Worm (Caenorhabditis elegans): Measurements from ENCODE around the gene pipp-4P.
A peak's percentile ranks its signal among the peaks of the same experiment; 100 is the strongest.

pipp-4P gene

DNA sequence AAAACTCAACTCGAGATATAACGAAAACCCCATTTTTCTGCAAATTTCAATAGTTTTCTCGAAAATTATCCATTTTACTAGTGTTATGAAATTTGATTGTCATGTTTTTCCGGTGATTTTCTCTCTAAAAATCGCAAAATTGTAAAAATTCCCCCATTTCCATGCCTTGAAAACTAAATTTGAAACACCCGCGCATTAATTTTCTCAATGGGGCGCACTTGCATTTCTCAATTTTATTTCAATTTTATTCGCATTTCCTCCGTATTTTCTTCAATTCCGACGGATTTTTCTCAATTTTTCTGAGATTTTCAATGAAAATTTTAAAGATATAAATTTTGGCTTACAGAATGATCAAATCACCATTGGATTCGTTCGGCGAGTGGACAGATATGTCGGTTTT is 14.0 kb upstream of the pipp-4P start, which contains the start of gene Y71H2AM.3 (continued):
- TF ChIP-seq snpc-4 (GFP tag; optimal IDR thresholded peaks at IDR 0.05) (no peak), snpc-4 (tag; optimal IDR thresholded peaks at IDR 0.05) (no peak), ceh-79 (tag; optimal IDR thresholded peaks at IDR 0.05) (no peak), lin-40 (tag; optimal IDR thresholded peaks at IDR 0.05) (peak; percentile 0), rec-8 (tag; optimal IDR thresholded peaks at IDR 0.05) (no peak), ceh-91 (GFP tag; IDR thresholded peaks at IDR 0.05) (no peak), B0019.2 (GFP tag; conservative IDR thresholded peaks at IDR 0.05) (no peak), bed-2 (GFP tag; IDR thresholded peaks at IDR 0.05) (no peak), hmg-1.2 (GFP tag; IDR thresholded peaks at IDR 0.05) (no peak), athp-1 (tag; optimal IDR thresholded peaks at IDR 0.05) (no peak), sdz-38 (tag; optimal IDR thresholded peaks at IDR 0.05) (no peak), ztf-18 (tag; optimal IDR thresholded peaks at IDR 0.05) (no peak), F33H1.4 (GFP tag; IDR thresholded peaks at IDR 0.05) (peak; percentile 9; the same call in 1 of the 2 replicates), lin-54 (GFP tag; optimal IDR thresholded peaks at IDR 0.05) (peak; percentile 93), zim-3 (tag; optimal IDR thresholded peaks at IDR 0.05) (no peak), C06A6.2 (GFP tag; conservative IDR thresholded peaks at IDR 0.05) (no peak), F49E8.2 (tag; optimal IDR thresholded peaks at IDR 0.05; ENCODE audit: insufficient read depth) (no peak), lin-35 (GFP tag; optimal IDR thresholded peaks at IDR 0.05) (peak in 2 of 3 experiments; percentile 42 to 92), ztf-25 (GFP tag; IDR thresholded peaks at IDR 0.05) (no peak), ceh-40 (GFP tag; IDR thresholded peaks at IDR 0.05) (no peak), him-1 (tag; optimal IDR thresholded peaks at IDR 0.05) (no peak), Y56A3A.18 (GFP tag; IDR thresholded peaks at IDR 0.05) (no peak), attf-5 (GFP tag; optimal IDR thresholded peaks at IDR 0.05) (no peak), ama-1 (optimal IDR thresholded peaks at IDR 0.05) (no peak), ama-1 (GFP tag; optimal IDR thresholded peaks at IDR 0.05) (no peak), Y53G8AR.9 (GFP tag; conservative IDR thresholded peaks at IDR 0.05) (no peak)

- peak; percentile 19 for TF ChIP-seq lsl-1 (GFP tag; optimal IDR thresholded peaks at IDR 0.05)
- no peak for TF ChIP-seq F39B2.1 (GFP tag; IDR thresholded peaks at IDR 0.05)
- TF ChIP-seq dpff-1 (tag; optimal IDR thresholded peaks at IDR 0.05) = no peak
- TF ChIP-seq Y79H2A.3 (GFP tag; conservative IDR thresholded peaks at IDR 0.05) = no peak
- TF ChIP-seq ets-4 (GFP tag; optimal IDR thresholded peaks at IDR 0.05) = no peak
- peak; percentile 84 for TF ChIP-seq him-1 (tag; optimal IDR thresholded peaks at IDR 0.05)
- peak; percentile 69 for TF ChIP-seq F49E8.2 (tag; optimal IDR thresholded peaks at IDR 0.05; ENCODE audit: insufficient read depth)
- TF ChIP-seq nhr-27 (tag; optimal IDR thresholded peaks at IDR 0.05) = peak; percentile 49
- peak; percentile 24; the same call in 1 of the 2 replicates for TF ChIP-seq nfyb-1 (GFP tag; IDR thresholded peaks at IDR 0.05)
- peak; percentile 18 for TF ChIP-seq mxl-1 (tag; optimal IDR thresholded peaks at IDR 0.05)
- TF ChIP-seq B0261.1 (tag; optimal IDR thresholded peaks at IDR 0.05) = peak; percentile 4
- TF ChIP-seq ceh-79 (tag; optimal IDR thresholded peaks at IDR 0.05) = peak; percentile 85
- TF ChIP-seq nfya-2 (GFP tag; IDR thresholded peaks at IDR 0.05) = no peak
- TF ChIP-seq repo-1 (tag; optimal IDR thresholded peaks at IDR 0.05) = peak; percentile 30
- TF ChIP-seq rpc-1 (optimal IDR thresholded peaks at IDR 0.05) = no peak
- TF ChIP-seq rpc-1 (tag; optimal IDR thresholded peaks at IDR 0.05) = no peak
- no peak; the same call in 1 of the 2 replicates for TF ChIP-seq ztf-25 (GFP tag; IDR thresholded peaks at IDR 0.05)
- TF ChIP-seq chd-7 (tag; optimal IDR thresholded peaks at IDR 0.05) = peak; percentile 82
- TF ChIP-seq dox-1 (GFP tag; IDR thresholded peaks at IDR 0.05) = no peak
- TF ChIP-seq aptf-3 (GFP tag; IDR thresholded peaks at IDR 0.05) = no peak
- no peak for TF ChIP-seq mel-28 (tag; optimal IDR thresholded peaks at IDR 0.05; ENCODE audit: borderline replicate concordance)
- no peak for TF ChIP-seq madf-3 (GFP tag; IDR thresholded peaks at IDR 0.05)
- no peak for TF ChIP-seq tbp1 (GFP tag; optimal IDR thresholded peaks at IDR 0.05)
- TF ChIP-seq madf-6 (GFP tag; IDR thresholded peaks at IDR 0.05) = peak; percentile 38
- TF ChIP-seq hlh-26 (GFP tag; conservative IDR thresholded peaks at IDR 0.05) = no peak
- TF ChIP-seq B0035.1 (tag; optimal IDR thresholded peaks at IDR 0.05) = no peak
- no peak for TF ChIP-seq Y95B8A.8 (GFP tag; IDR thresholded peaks at IDR 0.05)
- no peak for TF ChIP-seq hlh-12 (tag; optimal IDR thresholded peaks at IDR 0.05)
These were observed 7.7 kb upstream of the pipp-4P start for ce11 chrIII:2811410-2811809.

Data from whole organism, young adult.